Worm (Caenorhabditis elegans) whole organism, L2 larva: ENCODE measurements around the gene ret-1.

Source experiments
- alr-1 ChIP-seq: fragments of 150-350 bp; optimal IDR thresholded peaks from 2 replicates; lab custom pipeline; 2014; ENCODE audit warnings: missing biosample characterization, missing genetic modification characterization
- ceh-82 ChIP-seq: fragments of 150-350 bp; optimal IDR thresholded peaks from 2 replicates; lab custom pipeline; 2014; ENCODE audit warnings: missing biosample characterization, missing genetic modification characterization
- elt-3 ChIP-seq: sonication (generic microtip); optimal IDR thresholded peaks from 2 replicates; lab custom pipeline; 2017; ENCODE audit warnings: missing biosample characterization, missing genetic modification characterization
- nhr-10 ChIP-seq: sonication (generic microtip); optimal IDR thresholded peaks from 2 replicates; lab custom pipeline; 2017; ENCODE audit warnings: missing biosample characterization, missing genetic modification characterization
- nhr-11 ChIP-seq: fragments of 150-350 bp; optimal IDR thresholded peaks from 2 replicates; lab custom pipeline; 2014; ENCODE audit warnings: missing biosample characterization, missing genetic modification characterization
- nhr-237 ChIP-seq: fragments of 150-350 bp; optimal IDR thresholded peaks from 2 replicates; lab custom pipeline; 2014; ENCODE audit warnings: missing biosample characterization, missing genetic modification characterization
- unc-62 ChIP-seq: fragments of 150-350 bp; optimal IDR thresholded peaks from 2 replicates; lab custom pipeline; 2014; ENCODE audit warnings: missing biosample characterization, missing genetic modification reagents, missing genetic modification characterization

DNA sequence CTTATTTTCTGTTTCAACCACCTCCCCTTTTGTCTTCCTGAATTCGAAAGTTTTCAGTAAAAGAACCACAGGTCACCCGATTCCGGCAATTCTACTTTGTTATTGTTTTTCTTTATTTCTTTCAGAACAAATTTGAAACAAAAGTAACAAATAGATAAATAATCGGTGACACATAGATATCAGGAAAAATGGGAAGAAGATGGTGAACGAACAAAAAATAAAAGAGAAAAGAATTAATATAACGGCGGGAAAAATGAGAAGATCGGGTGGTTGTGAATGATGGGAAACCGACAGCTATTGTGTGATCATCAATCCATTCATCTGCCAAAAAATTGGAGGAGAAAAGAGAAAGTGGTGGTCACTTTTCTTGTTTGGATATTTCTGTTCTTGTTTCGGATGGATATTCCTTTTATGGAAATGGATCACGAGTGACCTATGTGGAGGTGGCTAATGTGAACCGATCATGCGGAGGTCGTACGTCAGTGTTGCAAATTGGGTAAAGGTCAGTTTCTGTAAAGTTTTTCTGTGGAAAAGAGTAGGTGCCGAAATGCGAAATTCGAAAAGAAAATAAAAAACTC, 30.1 kb upstream of the ret-1 start:
- TF ChIP-seq nhr-10, result no peak
- no peak for TF ChIP-seq elt-3 (tag; lab: Kevin White, UChicago)
- TF ChIP-seq nhr-237, result no peak
- no peak for TF ChIP-seq ceh-82 (tag; lab: Kevin White, UChicago)
- no peak for TF ChIP-seq nhr-11
- TF ChIP-seq unc-62, result no peak
- no peak for TF ChIP-seq alr-1
